Fruit fly (Drosophila melanogaster) whole organism, embryonic: Measurements from ENCODE around the gene shd.
A peak's percentile ranks its signal among the peaks of the same experiment; 100 is the strongest.

ENCODE experiments used
- Adf1 ChIP-seq: fragments of 200-800 bp; sonication (Bioruptor generic); IDR thresholded peaks from 2 replicates; pipeline ENCODE4 v1.3.6; 2022; ENCODE audit warnings: missing biosample characterization, missing genetic modification characterization
- Aef1 ChIP-seq: fragments of 200-800 bp; sonication (Bioruptor generic); IDR thresholded peaks from 3 replicates; pipeline ENCODE4 v1.3.6; 2022; ENCODE audit warnings: missing biosample characterization, missing genetic modification characterization
- Atf3 ChIP-seq: fragments of 200-800 bp; sonication (Bioruptor generic); optimal IDR thresholded peaks from 3 replicates; lab custom pipeline; 2016; ENCODE audit warnings: missing biosample characterization, missing genetic modification characterization
- Bdp1 ChIP-seq: fragments of 200-800 bp; sonication (Bioruptor generic); optimal IDR thresholded peaks from 3 replicates; lab custom pipeline; 2016; ENCODE audit warnings: missing biosample characterization, missing genetic modification characterization
- CG10321 ChIP-seq: fragments of 200-800 bp; sonication (Bioruptor generic); IDR thresholded peaks from 2 replicates; pipeline ENCODE4 v1.3.6; 2022; ENCODE audit warnings: missing biosample characterization, missing genetic modification characterization
- CG10979 ChIP-seq: fragments of 200-800 bp; sonication (Bioruptor generic); optimal IDR thresholded peaks from 2 replicates; lab custom pipeline; 2018; ENCODE audit warnings: missing biosample characterization, mild to moderate bottlenecking, missing genetic modification characterization, moderate library complexity
- CG12071 ChIP-seq: fragments of 200-800 bp; sonication (Bioruptor generic); optimal IDR thresholded peaks from 3 replicates; lab custom pipeline; 2018; ENCODE audit warnings: missing biosample characterization, mild to moderate bottlenecking, missing genetic modification characterization
- CG12659 ChIP-seq: fragments of 200-800 bp; sonication (Bioruptor generic); optimal IDR thresholded peaks from 3 replicates; lab custom pipeline; 2017; ENCODE audit warnings: mild to moderate bottlenecking, missing biosample characterization, missing genetic modification reagents, missing genetic modification characterization
- CG12942 ChIP-seq: fragments of 200-800 bp; sonication (Bioruptor generic); optimal IDR thresholded peaks from 3 replicates; lab custom pipeline; 2016; ENCODE audit warnings: missing biosample characterization, missing genetic modification characterization
- CG16815 ChIP-seq: fragments of 200-800 bp; sonication (Bioruptor generic); optimal IDR thresholded peaks from 3 replicates; lab custom pipeline; 2017; ENCODE audit warnings: missing biosample characterization, mild to moderate bottlenecking, missing genetic modification characterization
- CG16863 ChIP-seq: fragments of 200-800 bp; sonication (Bioruptor generic); optimal IDR thresholded peaks from 3 replicates; lab custom pipeline; 2016; ENCODE audit warnings: missing biosample characterization, missing genetic modification characterization
- CG17829 ChIP-seq: fragments of 200-800 bp; optimal IDR thresholded peaks from 2 replicates; lab custom pipeline; 2019; ENCODE audit warnings: missing biosample characterization, mild to moderate bottlenecking, missing genetic modification characterization, moderate library complexity
- CG2202 ChIP-seq: fragments of 200-800 bp; sonication (Bioruptor generic); optimal IDR thresholded peaks from 2 replicates; lab custom pipeline; 2018; ENCODE audit warnings: missing biosample characterization, mild to moderate bottlenecking, missing genetic modification characterization
- CG33557 ChIP-seq: fragments of 200-800 bp; sonication (Bioruptor generic); optimal IDR thresholded peaks from 2 replicates; lab custom pipeline; 2019; ENCODE audit warnings: missing biosample characterization, mild to moderate bottlenecking, missing genetic modification characterization, moderate library complexity
- CG34376 ChIP-seq: fragments of 200-800 bp; sonication (Bioruptor generic); optimal IDR thresholded peaks from 2 replicates; lab custom pipeline; 2018; ENCODE audit warnings: missing biosample characterization, mild to moderate bottlenecking, missing genetic modification characterization
- CG7556 ChIP-seq: fragments of 200-800 bp; sonication (Bioruptor generic); optimal IDR thresholded peaks from 2 replicates; lab custom pipeline; 2017; ENCODE audit warnings: missing biosample characterization, mild to moderate bottlenecking, missing genetic modification characterization
- CG7745 ChIP-seq: fragments of 200-800 bp; sonication (Bioruptor generic); optimal IDR thresholded peaks from 2 replicates; lab custom pipeline; 2018; ENCODE audit warnings: missing biosample characterization, mild to moderate bottlenecking, missing genetic modification characterization, moderate library complexity
- CG7987 ChIP-seq: fragments of 200-800 bp; sonication (Bioruptor generic); optimal IDR thresholded peaks from 2 replicates; lab custom pipeline; 2018; ENCODE audit warnings: missing biosample characterization, mild to moderate bottlenecking, missing genetic modification characterization, moderate library complexity
- CG8281 ChIP-seq: fragments of 200-800 bp; sonication (Bioruptor generic); optimal IDR thresholded peaks from 2 replicates; lab custom pipeline; 2018; ENCODE audit warnings: missing biosample characterization, mild to moderate bottlenecking, missing genetic modification characterization, moderate library complexity
- D19A ChIP-seq: fragments of 200-800 bp; optimal IDR thresholded peaks from 3 replicates; lab custom pipeline; 2019; ENCODE audit warnings: missing biosample characterization, mild to moderate bottlenecking, missing genetic modification characterization, moderate library complexity
- D19B ChIP-seq: fragments of 200-800 bp; sonication (Bioruptor generic); optimal IDR thresholded peaks from 2 replicates; lab custom pipeline; 2017; ENCODE audit warnings: missing biosample characterization, mild to moderate bottlenecking, missing genetic modification characterization
- Deaf1 ChIP-seq: fragments of 200-800 bp; optimal IDR thresholded peaks from 3 replicates; lab custom pipeline; 2019; ENCODE audit warnings: missing biosample characterization, mild to moderate bottlenecking, missing genetic modification characterization, moderate library complexity
- Dll ChIP-seq: fragments of 200-800 bp; sonication (Bioruptor generic); IDR thresholded peaks from 4 replicates; pipeline ENCODE4 v1.3.6; 2022; ENCODE audit warnings: missing biosample characterization, missing genetic modification characterization; ENCODE audit not compliant: partially characterized antibody
- Hey ChIP-seq: fragments of 200-800 bp; sonication (Bioruptor generic); optimal IDR thresholded peaks from 3 replicates; lab custom pipeline; 2018; ENCODE audit warnings: missing biosample characterization, mild to moderate bottlenecking, missing genetic modification characterization
- Hmr ChIP-seq: fragments of 200-800 bp; sonication (Bioruptor generic); optimal IDR thresholded peaks from 3 replicates; lab custom pipeline; 2017; ENCODE audit warnings: mild to moderate bottlenecking, missing biosample characterization, missing genetic modification reagents, missing genetic modification characterization
- Hr78 ChIP-seq, 2 experiments: fragments of 200-800 bp in 1 of 2; fragments of >200 bp in 1 of 2; sonication (Bioruptor generic) in 1 of 2; optimal IDR thresholded peaks; 2 replicates each; lab custom pipeline; 2017 to 2019; ENCODE audit warnings: missing biosample characterization in 2 of 2, missing genetic modification characterization in 2 of 2, mild to moderate bottlenecking in 1 of 2, moderate library complexity in 1 of 2
- MBD-R2 ChIP-seq: fragments of 200-800 bp; sonication (Bioruptor generic); IDR thresholded peaks from 2 replicates; pipeline ENCODE4 v1.3.6; 2022; ENCODE audit warnings: missing biosample characterization, missing genetic modification characterization
- Mad ChIP-seq: fragments of 200-800 bp; sonication (Bioruptor generic); optimal IDR thresholded peaks from 2 replicates; lab custom pipeline; 2016; ENCODE audit warnings: missing biosample characterization, missing genetic modification characterization
- Scr ChIP-seq: fragments of 200-800 bp; sonication (Bioruptor generic); IDR thresholded peaks from 2 replicates; pipeline ENCODE4 v1.3.6; 2022; ENCODE audit warnings: missing biosample characterization, missing genetic modification characterization; ENCODE audit not compliant: partially characterized antibody
- Taf1 ChIP-seq: fragments of 200-800 bp; sonication (Bioruptor generic); IDR thresholded peaks from 2 replicates; pipeline ENCODE4 v1.3.6; 2022; ENCODE audit warnings: missing biosample characterization, missing genetic modification characterization
- Usf ChIP-seq: fragments of 200-800 bp; sonication (Bioruptor generic); optimal IDR thresholded peaks from 2 replicates; lab custom pipeline; 2017; ENCODE audit warnings: missing genotype, missing biosample characterization, missing genetic modification characterization
- bigmax ChIP-seq: fragments of 200-800 bp; sonication (Bioruptor generic); optimal IDR thresholded peaks from 2 replicates; lab custom pipeline; 2018; ENCODE audit warnings: missing biosample characterization, mild to moderate bottlenecking, missing genetic modification characterization
- disco-r ChIP-seq: fragments of 200-800 bp; sonication (Bioruptor generic); optimal IDR thresholded peaks from 2 replicates; lab custom pipeline; 2016; ENCODE audit warnings: missing biosample characterization, missing genetic modification characterization
- dm ChIP-seq: fragments of 200-800 bp; sonication (Bioruptor generic); optimal IDR thresholded peaks from 3 replicates; lab custom pipeline; 2016; ENCODE audit warnings: missing biosample characterization, missing genetic modification characterization
- exex ChIP-seq: fragments of 200-800 bp; sonication (Bioruptor generic); optimal IDR thresholded peaks from 4 replicates; lab custom pipeline; 2018; ENCODE audit warnings: missing biosample characterization, mild to moderate bottlenecking, missing genetic modification characterization, moderate library complexity
- grn ChIP-seq: fragments of 200-800 bp; sonication (Bioruptor generic); optimal IDR thresholded peaks from 3 replicates; lab custom pipeline; 2017; ENCODE audit warnings: missing biosample characterization, missing genetic modification characterization
- gsb-n ChIP-seq: fragments of 200-800 bp; sonication (Bioruptor generic); optimal IDR thresholded peaks from 3 replicates; lab custom pipeline; 2018; ENCODE audit warnings: missing biosample characterization, mild to moderate bottlenecking, missing genetic modification characterization
- hkb ChIP-seq, 2 experiments: fragments of 200-800 bp in 1 of 2; fragments of >200 bp in 1 of 2; sonication (Bioruptor generic) in 1 of 2; IDR thresholded peaks in 1 of 2; optimal IDR thresholded peaks in 1 of 2; 2 replicates each; pipeline versions ENCODE4 v1.3.6 to Lab custom; 2017 to 2022; ENCODE audit warnings: missing biosample characterization in 1 of 2, missing genetic modification characterization in 1 of 2
- mirr ChIP-seq: fragments of 200-800 bp; sonication (Bioruptor generic); optimal IDR thresholded peaks from 3 replicates; lab custom pipeline; 2018; ENCODE audit warnings: missing biosample characterization, mild to moderate bottlenecking, missing genetic modification characterization
- mld ChIP-seq: fragments of 200-800 bp; sonication (Bioruptor generic); IDR thresholded peaks from 3 replicates; pipeline ENCODE4 v1.3.6; 2022; ENCODE audit warnings: missing biosample characterization, missing genetic modification characterization; ENCODE audit not compliant: partially characterized antibody
- pfk ChIP-seq: fragments of 200-800 bp; sonication (Bioruptor generic); optimal IDR thresholded peaks from 2 replicates; lab custom pipeline; 2018; ENCODE audit warnings: missing biosample characterization, mild to moderate bottlenecking, missing genetic modification characterization, moderate library complexity
- pnt ChIP-seq: fragments of 200-800 bp; sonication (Bioruptor generic); optimal IDR thresholded peaks from 3 replicates; lab custom pipeline; 2016; ENCODE audit warnings: missing biosample characterization, missing genetic modification characterization
- repo ChIP-seq: fragments of 200-800 bp; sonication (Bioruptor generic); optimal IDR thresholded peaks from 2 replicates; lab custom pipeline; 2016; ENCODE audit warnings: missing biosample characterization, missing genetic modification characterization
- rib ChIP-seq: fragments of 200-800 bp; sonication (Bioruptor generic); IDR thresholded peaks from 2 replicates; pipeline ENCODE4 v1.3.6; 2022; ENCODE audit warnings: missing biosample characterization, missing genetic modification characterization
- row ChIP-seq: fragments of 200-800 bp; sonication (Bioruptor generic); IDR thresholded peaks from 3 replicates; pipeline ENCODE4 v1.3.6; 2022; ENCODE audit warnings: missing biosample characterization, missing genetic modification characterization
- salm ChIP-seq: fragments of 200-800 bp; sonication (Bioruptor generic); optimal IDR thresholded peaks from 2 replicates; lab custom pipeline; 2018; ENCODE audit warnings: missing biosample characterization, mild to moderate bottlenecking, missing genetic modification characterization
- scrt ChIP-seq: fragments of 200-800 bp; sonication (Bioruptor generic); optimal IDR thresholded peaks from 2 replicates; lab custom pipeline; 2018; ENCODE audit warnings: missing biosample characterization, mild to moderate bottlenecking, missing genetic modification characterization, moderate library complexity
- seq ChIP-seq: fragments of 200-800 bp; sonication (Bioruptor generic); IDR thresholded peaks from 2 replicates; pipeline ENCODE4 v1.3.6; 2022; ENCODE audit warnings: missing biosample characterization, missing genetic modification characterization
- sim ChIP-seq: fragments of 200-800 bp; sonication (Bioruptor generic); IDR thresholded peaks from 2 replicates; pipeline ENCODE4 v1.3.6; 2022; ENCODE audit warnings: missing biosample characterization, missing genetic modification characterization
- sna ChIP-seq: fragments of 200-800 bp; sonication (Bioruptor generic); IDR thresholded peaks from 2 replicates; pipeline ENCODE4 v1.3.6; 2022; ENCODE audit warnings: missing biosample characterization, missing genetic modification characterization; ENCODE audit not compliant: partially characterized antibody
- toy ChIP-seq: fragments of 200-800 bp; sonication (Bioruptor generic); IDR thresholded peaks from 2 replicates; pipeline ENCODE4 v1.3.6; 2022; ENCODE audit warnings: missing biosample characterization, missing genetic modification characterization

Gene shd

DNA sequence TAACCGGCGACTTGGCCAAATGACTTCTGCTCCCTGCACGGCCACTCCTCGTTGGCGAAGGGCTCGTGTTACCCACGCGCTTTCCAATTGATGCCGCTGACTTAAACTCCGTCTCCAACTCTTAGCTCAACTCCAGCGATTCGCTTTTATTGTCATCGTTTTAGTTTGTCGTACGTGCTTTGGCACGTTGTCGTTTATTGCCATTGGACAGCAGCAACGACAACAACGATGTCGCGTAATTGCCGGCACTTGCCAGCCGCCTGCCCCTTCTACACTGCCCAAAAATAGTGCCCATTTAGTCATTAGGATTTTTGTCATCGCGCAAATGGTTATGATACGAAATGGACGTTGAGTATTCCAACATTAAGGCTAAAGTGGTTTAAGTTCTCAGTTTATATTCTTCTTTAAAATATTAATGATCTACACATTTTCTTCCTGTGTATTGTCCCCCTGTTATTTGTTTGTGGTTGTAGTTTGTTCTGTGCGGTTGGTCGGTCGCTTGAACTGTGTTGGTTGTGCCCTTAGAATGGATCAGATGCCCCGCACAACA, 51.6 kb downstream of the shd start (continued):
- TF ChIP-seq CG16815 (GFP tag; lab: Kevin White, UChicago) (peak; percentile 83), Mad (GFP tag; lab: Kevin White, UChicago) (peak; percentile 87), pnt (GFP tag; lab: Kevin White, UChicago) (peak; percentile 83), CG12659 (peak; percentile 88), Usf (peak; percentile 61), gsb-n (peak; percentile 84), CG33557 (GFP tag; lab: Kevin White, UChicago) (peak; percentile 82), CG34376 (GFP tag; lab: Kevin White, UChicago) (peak; percentile 60), CG12071 (GFP tag; lab: Kevin White, UChicago) (peak; percentile 90), bigmax (peak; percentile 14), rib (GFP tag; lab: Robert Waterston, UW) (peak; percentile 57), mirr (GFP tag; lab: Kevin White, UChicago) (peak; percentile 56), CG7745 (tag; lab: Kevin White, UChicago) (peak; percentile 26), Dll (GFP tag; lab: Robert Waterston, UW) (no peak), Deaf1 (tag; lab: Kevin White, UChicago) (peak; percentile 71), Bdp1 (GFP tag; lab: Kevin White, UChicago) (peak; percentile 81), CG12942 (GFP tag; lab: Kevin White, UChicago) (peak; percentile 75), MBD-R2 (GFP tag; lab: Robert Waterston, UW) (no peak; the same call in 1 of the 2 replicates), CG2202 (tag; lab: Kevin White, UChicago) (peak; percentile 85), Hmr (GFP tag; lab: Kevin White, UChicago) (peak; percentile 87), D19A (tag; lab: Kevin White, UChicago) (peak; percentile 86), sim (GFP tag; lab: Robert Waterston, UW) (peak; percentile 58; the same call in 1 of the 2 replicates), row (GFP tag; lab: Robert Waterston, UW) (peak; percentile 93), hkb (optimal IDR thresholded peaks at IDR 0.05; lab: Kevin White, UChicago) (no peak), hkb (GFP tag; IDR thresholded peaks at IDR 0.05; lab: Robert Waterston, UW) (peak; percentile 90), Atf3 (GFP tag; lab: Kevin White, UChicago) (peak; percentile 88), toy (peak; percentile 74), CG8281 (peak; percentile 70), Scr (GFP tag; lab: Robert Waterston, UW) (no peak), CG16863 (peak; percentile 88), dm (GFP tag; lab: Kevin White, UChicago) (peak; percentile 83), sna (GFP tag; lab: Robert Waterston, UW) (no peak), CG17829 (tag; lab: Kevin White, UChicago) (peak; percentile 93), salm (tag; lab: Kevin White, UChicago) (peak; percentile 81), seq (peak; percentile 83), CG10979 (tag; lab: Kevin White, UChicago) (peak; percentile 83)
- TF ChIP-seq, all 482 proteins: peak for 411

- TF ChIP-seq Taf1 (GFP tag; lab: Robert Waterston, UW): no peak
- no peak for TF ChIP-seq CG7556 (GFP tag; lab: Kevin White, UChicago)
- TF ChIP-seq mld: no peak
- no peak for TF ChIP-seq pfk (GFP tag; lab: Kevin White, UChicago)
- TF ChIP-seq CG10321 (GFP tag; lab: Robert Waterston, UW): no peak
- TF ChIP-seq CG7987 (GFP tag; lab: Kevin White, UChicago): no peak
- TF ChIP-seq exex (tag; lab: Kevin White, UChicago): peak; percentile 31
- no peak for TF ChIP-seq Aef1 (GFP tag; lab: Robert Waterston, UW)
- TF ChIP-seq repo (GFP tag; lab: Kevin White, UChicago): no peak
- no peak for TF ChIP-seq Adf1
- no peak for TF ChIP-seq disco-r (GFP tag; lab: Kevin White, UChicago)
- no peak for TF ChIP-seq scrt (GFP tag; lab: Kevin White, UChicago)
- peak in 1 of 2 experiments; percentile 46 for TF ChIP-seq Hr78 (GFP tag; optimal IDR thresholded peaks at IDR 0.05; lab: Kevin White, UChicago)
- no peak for TF ChIP-seq D19B (GFP tag; lab: Kevin White, UChicago)
- peak; percentile 73 for TF ChIP-seq grn (GFP tag; lab: Kevin White, UChicago)
- TF ChIP-seq Hey: no peak
Observed at dm6 chr3L:14668638-14669037, 54.4 kb downstream of the shd start.
